Fruit fly (Drosophila melanogaster) whole organism, adult: ENCODE data around the gene CG42833.
A peak's percentile ranks its signal among the peaks of the same experiment; 100 is the strongest.

Experiments
- CG11617 ChIP-seq: fragments of 200-800 bp; sonication (Bioruptor generic); optimal IDR thresholded peaks from 2 replicates; lab custom pipeline; 2017; ENCODE audit warnings: mild to moderate bottlenecking, missing biosample characterization, missing genetic modification reagents, missing genetic modification characterization
- CG12768 ChIP-seq: fragments of 200-800 bp; sonication (Bioruptor generic); optimal IDR thresholded peaks from 2 replicates; lab custom pipeline; 2017; ENCODE audit warnings: missing biosample characterization, missing genetic modification characterization, mild to moderate bottlenecking, moderate library complexity, missing genetic modification reagents
- CG14711 ChIP-seq: fragments of 200-800 bp; sonication (Bioruptor generic); optimal IDR thresholded peaks from 2 replicates; lab custom pipeline; 2018; ENCODE audit warnings: missing biosample characterization, mild to moderate bottlenecking, missing genetic modification characterization, moderate library complexity
- CG1620 ChIP-seq: fragments of 200-800 bp; sonication (Bioruptor generic); optimal IDR thresholded peaks from 2 replicates; lab custom pipeline; 2016; ENCODE audit warnings: missing biosample characterization, missing genetic modification characterization
- CG33017 ChIP-seq: fragments of 200-800 bp; sonication (Bioruptor generic); optimal IDR thresholded peaks from 2 replicates; lab custom pipeline; 2018; ENCODE audit warnings: missing biosample characterization, mild to moderate bottlenecking, missing genetic modification characterization, moderate library complexity
- CG5204 ChIP-seq: fragments of 200-800 bp; sonication (Bioruptor generic); optimal IDR thresholded peaks from 2 replicates; lab custom pipeline; 2016; ENCODE audit warnings: missing biosample characterization, missing genetic modification characterization
- CG7045 ChIP-seq: fragments of 200-800 bp; sonication (Bioruptor generic); optimal IDR thresholded peaks from 2 replicates; lab custom pipeline; 2017; ENCODE audit warnings: missing biosample characterization, mild to moderate bottlenecking, missing genetic modification characterization
- CG7101 ChIP-seq: fragments of 200-800 bp; sonication (Bioruptor generic); optimal IDR thresholded peaks from 2 replicates; lab custom pipeline; 2018; ENCODE audit warnings: missing biosample characterization, mild to moderate bottlenecking, missing genetic modification characterization, moderate library complexity
- Clk ChIP-seq: fragments of 200-800 bp; sonication (Bioruptor generic); optimal IDR thresholded peaks from 2 replicates; lab custom pipeline; 2017; ENCODE audit warnings: missing biosample characterization, missing genetic modification characterization
- Crg-1 ChIP-seq: fragments of 200-800 bp; sonication (Bioruptor generic); optimal IDR thresholded peaks from 2 replicates; lab custom pipeline; 2016; ENCODE audit warnings: missing biosample characterization, missing genetic modification characterization
- Hr96 ChIP-seq: fragments of 200-800 bp; sonication (Bioruptor generic); optimal IDR thresholded peaks from 2 replicates; lab custom pipeline; 2016; ENCODE audit warnings: missing biosample characterization, missing genetic modification characterization
- Mnt ChIP-seq: fragments of 200-800 bp; sonication (Bioruptor generic); optimal IDR thresholded peaks from 2 replicates; lab custom pipeline; 2016; ENCODE audit warnings: missing biosample characterization, mild to moderate bottlenecking, missing genetic modification characterization
- bab1 ChIP-seq: fragments of 200-800 bp; sonication (Bioruptor generic); optimal IDR thresholded peaks from 3 replicates; lab custom pipeline; 2019; ENCODE audit warnings: missing biosample characterization, mild to moderate bottlenecking, missing genetic modification characterization, moderate library complexity
- cic ChIP-seq: fragments of 200-800 bp; sonication (Bioruptor generic); optimal IDR thresholded peaks from 2 replicates; lab custom pipeline; 2017; ENCODE audit warnings: missing biosample characterization, mild to moderate bottlenecking, missing genetic modification characterization, moderate library complexity
- cnc ChIP-seq, 2 experiments: fragments of >200 bp; optimal IDR thresholded peaks; 2 replicates each; lab custom pipeline; 2017
- kay ChIP-seq: fragments of 200-800 bp; sonication (Bioruptor generic); peaks from one replicate; lab custom pipeline; 2016; ENCODE audit warnings: missing biosample characterization, missing genetic modification characterization, borderline replicate concordance
- ovo ChIP-seq: fragments of 200-800 bp; sonication (Bioruptor generic); optimal IDR thresholded peaks from 2 replicates; lab custom pipeline; 2016; ENCODE audit warnings: missing biosample characterization, missing genetic modification characterization
- pad ChIP-seq: fragments of 200-800 bp; sonication (Bioruptor generic); optimal IDR thresholded peaks from 3 replicates; lab custom pipeline; 2017; ENCODE audit warnings: missing biosample characterization, missing genetic modification characterization, mild to moderate bottlenecking, moderate library complexity, missing genetic modification reagents
- tj ChIP-seq: fragments of 200-800 bp; sonication (Bioruptor generic); optimal IDR thresholded peaks from 3 replicates; lab custom pipeline; 2017; ENCODE audit warnings: missing biosample characterization, mild to moderate bottlenecking, missing genetic modification characterization, moderate library complexity
- toe ChIP-seq: fragments of 200-800 bp; sonication (Bioruptor generic); optimal IDR thresholded peaks from 2 replicates; lab custom pipeline; 2016; ENCODE audit warnings: missing biosample characterization, missing genetic modification characterization

CG42833 gene

dm6 chr3L:20223398-20223951 lies 23.6 kb downstream of the CG42833 start, which contains the start of gene CG17147:
CG17147 (plus strand) TSS chr3L:20223932.
- TF ChIP-seq toe (GFP tag; lab: Kevin White, UChicago) (no peak), CG5204 (GFP tag; lab: Kevin White, UChicago) (no peak), CG12768 (no peak), CG7101 (tag; lab: Kevin White, UChicago) (no peak), pad (GFP tag; lab: Kevin White, UChicago) (no peak)

- TF ChIP-seq Crg-1 (GFP tag; lab: Kevin White, UChicago) = no peak
- TF ChIP-seq bab1 (GFP tag; lab: Kevin White, UChicago) = peak; percentile 36
These were observed 26.3 kb downstream of the CG42833 start for dm6 chr3L:20226153-20226552.

- TF ChIP-seq bab1 (GFP tag; lab: Kevin White, UChicago) (peak; percentile 33), Mnt (GFP tag; lab: Kevin White, UChicago) (peak; percentile 57), CG14711 (tag; lab: Kevin White, UChicago) (no peak), CG12768 (peak; percentile 49), kay (GFP tag; lab: Kevin White, UChicago) (no peak), cic (GFP tag; lab: Kevin White, UChicago) (peak; percentile 85), CG11617 (GFP tag; lab: Kevin White, UChicago) (no peak), ovo (peak; percentile 70), CG1620 (GFP tag; lab: Kevin White, UChicago) (no peak), pad (GFP tag; lab: Kevin White, UChicago) (peak; percentile 46), CG7101 (tag; lab: Kevin White, UChicago) (no peak), CG5204 (GFP tag; lab: Kevin White, UChicago) (no peak), Clk (GFP tag; lab: Kevin White, UChicago) (no peak), tj (no peak), CG33017 (tag; lab: Kevin White, UChicago) (peak; percentile 33), Crg-1 (GFP tag; lab: Kevin White, UChicago) (no peak), toe (GFP tag; lab: Kevin White, UChicago) (peak; percentile 1), Hr96 (GFP tag; lab: Kevin White, UChicago) (no peak), CG7045 (no peak), cnc (optimal IDR thresholded peaks at IDR 0.05; lab: Kevin White, UChicago) (no peak)
These were observed 30.4 kb downstream of the CG42833 start for dm6 chr3L:20230178-20230775.

- TF ChIP-seq Hr96 (GFP tag; lab: Kevin White, UChicago) (no peak), bab1 (GFP tag; lab: Kevin White, UChicago) (no peak), ovo (no peak), toe (GFP tag; lab: Kevin White, UChicago) (no peak), CG14711 (tag; lab: Kevin White, UChicago) (no peak), CG33017 (tag; lab: Kevin White, UChicago) (no peak), CG1620 (GFP tag; lab: Kevin White, UChicago) (no peak), CG5204 (GFP tag; lab: Kevin White, UChicago) (no peak), CG7101 (tag; lab: Kevin White, UChicago) (no peak), Crg-1 (GFP tag; lab: Kevin White, UChicago) (no peak), pad (GFP tag; lab: Kevin White, UChicago) (no peak), Clk (GFP tag; lab: Kevin White, UChicago) (no peak), cic (GFP tag; lab: Kevin White, UChicago) (no peak), tj (no peak), CG12768 (no peak)
These were observed 31.5 kb downstream of the CG42833 start, which contains the start of gene CG13813 for dm6 chr3L:20231369-20231768. CG13813 (plus strand) TSS chr3L:20231669.

- TF ChIP-seq CG7101 (tag; lab: Kevin White, UChicago) (no peak), tj (no peak), CG1620 (GFP tag; lab: Kevin White, UChicago) (no peak), pad (GFP tag; lab: Kevin White, UChicago) (no peak)
These were observed 37.3 kb downstream of the CG42833 start for dm6 chr3L:20237167-20237566.

- TF ChIP-seq Clk (GFP tag; lab: Kevin White, UChicago) (no peak), pad (GFP tag; lab: Kevin White, UChicago) (no peak), CG33017 (tag; lab: Kevin White, UChicago) (no peak), CG14711 (tag; lab: Kevin White, UChicago) (no peak), ovo (no peak), tj (no peak), CG7101 (tag; lab: Kevin White, UChicago) (no peak), Hr96 (GFP tag; lab: Kevin White, UChicago) (no peak), Crg-1 (GFP tag; lab: Kevin White, UChicago) (no peak), cnc (optimal IDR thresholded peaks at IDR 0.05; lab: Kevin White, UChicago) (no peak), Mnt (GFP tag; lab: Kevin White, UChicago) (no peak), CG5204 (GFP tag; lab: Kevin White, UChicago) (no peak), kay (GFP tag; lab: Kevin White, UChicago) (no peak), toe (GFP tag; lab: Kevin White, UChicago) (no peak), CG12768 (no peak), cic (GFP tag; lab: Kevin White, UChicago) (no peak), bab1 (GFP tag; lab: Kevin White, UChicago) (no peak), CG7045 (no peak), CG11617 (GFP tag; lab: Kevin White, UChicago) (no peak)
These were observed 40.9 kb downstream of the CG42833 start, which contains the start of gene Clc for dm6 chr3L:20240753-20241152. Clc (plus strand) TSS chr3L:20241053.
